Worm (Caenorhabditis elegans) whole organism, late embryonic: ENCODE measurements around the gene T24H10.5.

Experiments used
- K09A11.1 ChIP-seq: sonication (generic microtip); optimal IDR thresholded peaks from 2 replicates; lab custom pipeline; 2017; ENCODE audit warnings: antibody characterized with exemption, mild to moderate bottlenecking, missing genetic modification characterization, missing compliant biosample characterization; ENCODE audit not compliant: insufficient read depth
- T23F11.4 ChIP-seq: fragments of 200-800 bp; sonication (Bioruptor generic); optimal IDR thresholded peaks from 2 replicates; lab custom pipeline; 2018; ENCODE audit warnings: mild to moderate bottlenecking, missing genetic modification characterization, missing compliant biosample characterization
- ama-1 ChIP-seq: fragments of 150-350 bp; optimal IDR thresholded peaks from 2 replicates; lab custom pipeline; 2014
- ceh-2 ChIP-seq: sonication (generic microtip); optimal IDR thresholded peaks from 2 replicates; lab custom pipeline; 2016; ENCODE audit warnings: missing genotype, missing genetic modification characterization, missing compliant biosample characterization
- ceh-22 ChIP-seq: sonication (generic microtip); optimal IDR thresholded peaks from 2 replicates; lab custom pipeline; 2017; ENCODE audit warnings: missing biosample characterization, missing genetic modification characterization
- ceh-31 ChIP-seq: sonication (generic microtip); optimal IDR thresholded peaks from 2 replicates; lab custom pipeline; 2016; ENCODE audit warnings: missing genetic modification characterization, missing compliant biosample characterization
- ceh-45 ChIP-seq: fragments of 200-800 bp; sonication (Bioruptor generic); IDR thresholded peaks from 2 replicates; pipeline ENCODE4 v1.3.6; 2022; ENCODE audit warnings: missing genetic modification reagents, missing genetic modification characterization, missing compliant biosample characterization
- ceh-48 ChIP-seq: sonication (generic microtip); optimal IDR thresholded peaks from 2 replicates; lab custom pipeline; 2016; ENCODE audit warnings: missing genetic modification characterization, inconsistent platforms, missing compliant biosample characterization
- che-1 ChIP-seq: sonication (generic microtip); optimal IDR thresholded peaks from 2 replicates; lab custom pipeline; 2016; ENCODE audit warnings: mild to moderate bottlenecking, missing genetic modification characterization, missing compliant biosample characterization
- dmd-4 ChIP-seq: sonication (generic microtip); optimal IDR thresholded peaks from 2 replicates; lab custom pipeline; 2016; ENCODE audit warnings: borderline replicate concordance, missing genetic modification characterization, missing compliant biosample characterization
- dve-1 ChIP-seq: sonication (generic microtip); optimal IDR thresholded peaks from 2 replicates; lab custom pipeline; 2017; ENCODE audit warnings: antibody characterized with exemption, mild to moderate bottlenecking, missing genetic modification characterization, missing compliant biosample characterization
- elt-2 ChIP-seq: sonication (generic microtip); optimal IDR thresholded peaks from 2 replicates; lab custom pipeline; 2016; ENCODE audit warnings: missing genetic modification reagents, missing genetic modification characterization, missing compliant biosample characterization
- ets-4 ChIP-seq: sonication (generic microtip); optimal IDR thresholded peaks from 2 replicates; lab custom pipeline; 2016; ENCODE audit warnings: missing genetic modification characterization, missing compliant biosample characterization
- eyg-1 ChIP-seq: sonication (generic microtip); optimal IDR thresholded peaks from 2 replicates; lab custom pipeline; 2016; ENCODE audit warnings: missing genotype, missing genetic modification characterization, missing compliant biosample characterization
- fax-1 ChIP-seq: sonication (generic microtip); optimal IDR thresholded peaks from 2 replicates; lab custom pipeline; 2016; ENCODE audit warnings: missing genotype, missing genetic modification characterization, missing compliant biosample characterization
- fkh-10 ChIP-seq: fragments of 150-350 bp; optimal IDR thresholded peaks from 2 replicates; lab custom pipeline; 2014; ENCODE audit warnings: missing biosample characterization, missing genetic modification reagents, missing genetic modification characterization
- fkh-6 ChIP-seq: sonication (generic microtip); optimal IDR thresholded peaks from 2 replicates; lab custom pipeline; 2016; ENCODE audit warnings: missing genetic modification characterization, missing compliant biosample characterization
- hlh-15 ChIP-seq: sonication (generic microtip); optimal IDR thresholded peaks from 2 replicates; lab custom pipeline; 2016; ENCODE audit warnings: missing genetic modification characterization, missing compliant biosample characterization
- hlh-8 ChIP-seq: sonication (generic microtip); optimal IDR thresholded peaks from 2 replicates; lab custom pipeline; 2016; ENCODE audit warnings: missing genotype, missing genetic modification characterization, missing compliant biosample characterization
- lim-6 ChIP-seq: sonication (generic microtip); optimal IDR thresholded peaks from 2 replicates; lab custom pipeline; 2016; ENCODE audit warnings: missing genetic modification characterization, missing compliant biosample characterization
- lin-11 ChIP-seq: fragments of 200-800 bp; sonication (Bioruptor generic); optimal IDR thresholded peaks from 2 replicates; lab custom pipeline; 2018; ENCODE audit warnings: mild to moderate bottlenecking, missing genetic modification characterization, missing compliant biosample characterization
- mec-3 ChIP-seq: sonication (generic microtip); optimal IDR thresholded peaks from 2 replicates; lab custom pipeline; 2016; ENCODE audit warnings: borderline replicate concordance, missing genetic modification characterization, missing compliant biosample characterization
- odd-2 ChIP-seq: sonication (generic microtip); optimal IDR thresholded peaks from 2 replicates; lab custom pipeline; 2017; ENCODE audit warnings: antibody characterized with exemption, mild to moderate bottlenecking, missing genetic modification characterization, missing compliant biosample characterization
- pag-3 ChIP-seq: sonication (generic microtip); optimal IDR thresholded peaks from 2 replicates; lab custom pipeline; 2016; ENCODE audit warnings: missing compliant biosample characterization, missing genetic modification characterization, borderline replicate concordance
- pha-2 ChIP-seq: sonication (generic microtip); optimal IDR thresholded peaks from 2 replicates; lab custom pipeline; 2017; ENCODE audit warnings: mild to moderate bottlenecking, missing genetic modification characterization, missing compliant biosample characterization
- pha-4 ChIP-seq: fragments of 150-350 bp; optimal IDR thresholded peaks from 2 replicates; lab custom pipeline; 2018; ENCODE audit warnings: missing biosample characterization, missing genetic modification reagents, missing genetic modification characterization
- pqm-1 ChIP-seq: sonication (generic microtip); optimal IDR thresholded peaks from 2 replicates; lab custom pipeline; 2016; ENCODE audit warnings: missing genetic modification characterization, missing compliant biosample characterization
- ref-2 ChIP-seq: sonication (generic microtip); optimal IDR thresholded peaks from 2 replicates; lab custom pipeline; 2016; ENCODE audit warnings: missing genetic modification characterization, missing compliant biosample characterization
- rnt-1 ChIP-seq: sonication (generic microtip); optimal IDR thresholded peaks from 2 replicates; lab custom pipeline; 2016; ENCODE audit warnings: missing genetic modification characterization, missing compliant biosample characterization
- sdc-2 ChIP-seq: sonication (generic microtip); optimal IDR thresholded peaks from 2 replicates; lab custom pipeline; 2016; ENCODE audit warnings: missing genotype, missing genetic modification characterization, missing compliant biosample characterization
- sox-2 ChIP-seq: fragments of 200-800 bp; sonication (Bioruptor generic); IDR thresholded peaks from 2 replicates; pipeline ENCODE4 v1.3.6; 2022; ENCODE audit warnings: missing genetic modification reagents, missing genetic modification characterization, missing compliant biosample characterization
- sox-4 ChIP-seq: sonication (generic microtip); optimal IDR thresholded peaks from 2 replicates; lab custom pipeline; 2017; ENCODE audit warnings: mild to moderate bottlenecking, missing genetic modification characterization, inconsistent platforms, missing compliant biosample characterization
- syd-9 ChIP-seq: sonication (generic microtip); optimal IDR thresholded peaks from 2 replicates; lab custom pipeline; 2016; ENCODE audit warnings: mild to moderate bottlenecking, missing genetic modification characterization, moderate library complexity, missing compliant biosample characterization
- tbx-7 ChIP-seq: sonication (generic microtip); optimal IDR thresholded peaks from 2 replicates; lab custom pipeline; 2016; ENCODE audit warnings: missing genotype, missing genetic modification characterization, missing compliant biosample characterization
- ttx-3 ChIP-seq: sonication (generic microtip); optimal IDR thresholded peaks from 2 replicates; lab custom pipeline; 2016; ENCODE audit warnings: missing genetic modification reagents, missing genetic modification characterization, missing compliant biosample characterization
- unc-3 ChIP-seq, 2 experiments: fragments of 200-800 bp in 1 of 2; sonication (Bioruptor generic) in 1 of 2; sonication (generic microtip) in 1 of 2; conservative IDR thresholded peaks in 1 of 2; optimal IDR thresholded peaks in 1 of 2; 2 replicates each; pipeline versions ENCODE4 v1.3.6 to Lab custom; 2016 to 2022; ENCODE audit warnings: missing compliant biosample characterization in 2 of 2, missing genetic modification characterization in 2 of 2, missing genetic modification reagents in 1 of 2
- unc-42 ChIP-seq: sonication (generic microtip); optimal IDR thresholded peaks from 2 replicates; lab custom pipeline; 2016; ENCODE audit warnings: missing genotype, missing genetic modification characterization, missing compliant biosample characterization
- unc-55 ChIP-seq: sonication (generic microtip); optimal IDR thresholded peaks from 2 replicates; lab custom pipeline; 2017; ENCODE audit warnings: missing biosample characterization, missing genetic modification reagents, missing genetic modification characterization
- unc-86 ChIP-seq: sonication (generic microtip); optimal IDR thresholded peaks from 2 replicates; lab custom pipeline; 2016; ENCODE audit warnings: missing genetic modification characterization, missing compliant biosample characterization
- zip-5 ChIP-seq: sonication (generic microtip); optimal IDR thresholded peaks from 2 replicates; lab custom pipeline; 2016; ENCODE audit warnings: missing genetic modification characterization, missing compliant biosample characterization

The T24H10.5 gene

DNA sequence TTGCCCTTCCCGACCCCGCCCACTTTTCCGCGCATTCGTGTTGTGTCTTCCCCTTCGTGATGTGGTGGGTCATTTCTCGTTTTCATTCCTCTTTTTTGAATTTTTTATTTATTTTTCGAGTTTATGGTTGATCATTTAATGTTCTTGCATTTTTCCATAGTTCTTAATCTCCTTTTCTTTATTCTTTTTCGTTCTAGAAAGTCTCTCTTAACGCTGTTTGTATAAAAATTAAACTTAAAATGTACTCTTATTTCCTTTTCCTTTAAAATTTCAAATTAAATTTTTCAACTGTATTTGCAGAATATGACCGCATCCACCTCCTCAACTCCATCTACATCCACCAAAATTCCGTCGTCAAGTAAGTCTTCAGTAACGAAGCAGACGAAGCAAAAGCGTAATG is 14.6 kb upstream of the T24H10.5 start, which contains the start of gene hlh-3:
Gene hlh-3 (plus strand): TSS at position 301 of the 400 bp plus-strand sequence.
- TF ChIP-seq pqm-1 (tag; lab: Kevin White, UChicago) (no peak), unc-42 (tag; lab: Kevin White, UChicago) (no peak)

DNA sequence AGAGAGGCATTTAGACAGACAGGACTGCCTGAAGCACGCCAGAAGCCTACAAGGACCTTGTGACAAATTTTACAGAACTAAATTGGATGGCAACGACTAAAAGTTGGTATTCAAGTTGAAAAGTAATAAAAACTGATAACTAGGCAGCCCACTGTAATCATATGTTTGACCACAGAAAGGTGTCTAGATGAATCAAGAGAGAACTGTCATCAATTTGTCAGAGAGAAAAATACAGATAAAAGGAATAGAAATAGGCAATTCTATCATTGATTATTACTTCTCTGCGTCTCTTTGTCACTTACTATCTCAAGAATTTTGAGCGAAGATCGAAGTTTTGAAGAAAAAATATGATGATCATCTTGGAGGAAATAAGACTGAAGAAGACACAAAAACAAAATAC is 8.0 kb upstream of the T24H10.5 start:
- TF ChIP-seq elt-2: peak; percentile 42
- no peak for TF ChIP-seq mec-3 (tag; lab: Kevin White, UChicago)
- TF ChIP-seq ceh-2: no peak

DNA sequence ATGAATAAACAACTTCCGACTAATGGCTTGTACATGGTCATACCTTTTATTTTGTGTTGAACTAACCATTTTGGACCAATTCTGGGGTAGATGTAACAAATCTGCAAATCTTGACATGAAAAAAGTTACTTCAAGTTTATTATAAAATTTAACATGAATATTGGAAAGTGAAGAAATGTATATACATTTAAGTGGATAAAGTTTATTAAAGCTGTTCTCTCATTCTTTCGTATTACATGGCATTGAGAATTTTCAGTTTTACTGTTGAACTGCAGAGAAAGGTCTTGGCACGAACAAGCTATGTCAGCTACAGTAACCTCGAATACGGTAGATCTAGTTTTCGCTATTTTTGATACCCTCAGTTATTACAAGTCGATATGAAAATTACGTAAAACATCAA is 7.3 kb upstream of the T24H10.5 start, which contains the start of gene C07H4.1:
Gene C07H4.1 (minus strand): TSS at position 101 of the 400 bp plus-strand sequence.
- TF ChIP-seq unc-3 (GFP tag; conservative IDR thresholded peaks at IDR 0.05; lab: Robert Waterston, UW) (no peak), unc-3 (tag; optimal IDR thresholded peaks at IDR 0.05; lab: Kevin White, UChicago) (no peak), lin-11 (tag; lab: Kevin White, UChicago) (no peak), tbx-7 (tag; lab: Kevin White, UChicago) (no peak), hlh-8 (tag; lab: Kevin White, UChicago) (no peak), sdc-2 (no peak), ttx-3 (tag; lab: Kevin White, UChicago) (no peak), fkh-6 (tag; lab: Kevin White, UChicago) (no peak)
- TF ChIP-seq, all 69 proteins: peak for 0

DNA sequence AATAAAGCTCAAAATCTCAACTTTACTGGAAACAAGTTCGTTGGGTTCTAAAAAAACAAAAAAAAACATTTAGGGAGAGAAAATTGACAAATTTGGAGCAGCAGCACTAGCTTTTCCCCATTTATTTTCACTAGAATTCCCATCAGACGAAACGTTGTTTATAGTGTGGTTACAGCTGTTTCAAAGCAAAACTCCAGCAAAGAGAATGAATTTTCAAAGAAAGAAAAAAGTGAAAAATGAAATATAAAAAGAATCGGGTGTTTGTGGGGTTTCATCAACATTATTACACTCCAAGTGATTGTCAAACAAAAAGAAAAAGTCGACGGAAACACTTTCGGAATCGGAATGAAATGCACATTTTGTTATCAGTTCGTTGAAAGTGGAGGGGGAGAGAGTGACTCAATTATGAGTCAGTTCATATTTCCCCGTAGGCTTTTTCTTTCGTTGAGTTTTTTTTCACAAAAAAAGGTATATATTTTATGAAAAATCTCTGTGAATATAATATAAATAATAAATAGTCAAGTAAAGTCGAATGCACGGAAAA is 6.6 kb upstream of the T24H10.5 start:
- TF ChIP-seq ceh-22 (no peak), zip-5 (no peak), hlh-15 (tag; lab: Kevin White, UChicago) (no peak), unc-42 (tag; lab: Kevin White, UChicago) (no peak), ama-1 (lab: Kevin White, UChicago) (no peak), pha-2 (tag; lab: Kevin White, UChicago) (no peak), dve-1 (tag; lab: Kevin White, UChicago) (no peak), sox-4 (tag; lab: Kevin White, UChicago) (no peak), pag-3 (no peak), T23F11.4 (GFP tag; lab: Kevin White, UChicago) (no peak), che-1 (tag; lab: Kevin White, UChicago) (no peak), fkh-6 (tag; lab: Kevin White, UChicago) (no peak), K09A11.1 (tag; lab: Kevin White, UChicago) (no peak), sox-2 (GFP tag; lab: Robert Waterston, UW) (no peak), dmd-4 (tag; lab: Kevin White, UChicago) (no peak)

DNA sequence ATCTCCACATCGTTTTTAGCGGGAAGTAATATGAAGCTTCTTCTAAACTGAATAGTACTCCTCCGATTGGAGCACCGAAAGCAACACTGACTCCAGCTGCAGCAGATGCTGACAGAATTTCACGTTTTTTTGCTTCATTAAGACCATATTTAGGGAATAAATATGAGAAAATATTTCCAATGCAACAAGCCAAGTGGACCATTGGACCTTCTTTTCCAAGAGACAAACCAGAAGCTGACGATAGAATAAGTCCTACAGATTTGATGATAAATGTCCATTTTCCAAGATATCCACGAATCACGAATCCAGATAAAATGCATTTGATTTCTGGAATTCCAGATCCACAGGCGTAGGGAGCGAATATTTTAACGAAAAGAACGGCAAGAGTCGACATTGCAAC is 3.6 kb upstream of the T24H10.5 start:
- TF ChIP-seq K09A11.1 (tag; lab: Kevin White, UChicago): no peak
- no peak for TF ChIP-seq pag-3
- no peak for TF ChIP-seq tbx-7 (tag; lab: Kevin White, UChicago)
- no peak for TF ChIP-seq syd-9
- TF ChIP-seq sdc-2: no peak
- no peak for TF ChIP-seq ets-4 (tag; lab: Kevin White, UChicago)
- no peak for TF ChIP-seq ref-2 (tag; lab: Kevin White, UChicago)
- TF ChIP-seq T23F11.4 (GFP tag; lab: Kevin White, UChicago): no peak
- no peak for TF ChIP-seq pha-2 (tag; lab: Kevin White, UChicago)
- no peak for TF ChIP-seq ceh-2
- no peak for TF ChIP-seq ceh-22
- no peak for TF ChIP-seq unc-3 (GFP tag; conservative IDR thresholded peaks at IDR 0.05; lab: Robert Waterston, UW)
- TF ChIP-seq unc-3 (tag; optimal IDR thresholded peaks at IDR 0.05; lab: Kevin White, UChicago): no peak
- no peak for TF ChIP-seq rnt-1 (tag; lab: Kevin White, UChicago)
- TF ChIP-seq, all 69 proteins: peak for 0

ce11 chrII:9098505-9098904 is 2.4 kb upstream of the T24H10.5 start, which contains the start of gene clh-5:
Gene clh-5 (minus strand): TSS chrII:9098605.
- no peak for TF ChIP-seq lin-11 (tag; lab: Kevin White, UChicago)
- no peak for TF ChIP-seq fkh-10
- TF ChIP-seq dmd-4 (tag; lab: Kevin White, UChicago): no peak
- TF ChIP-seq elt-2: no peak
- no peak for TF ChIP-seq sdc-2
- TF ChIP-seq ceh-48 (tag; lab: Kevin White, UChicago): no peak
- no peak for TF ChIP-seq ceh-31 (tag; lab: Kevin White, UChicago)
- TF ChIP-seq lim-6: no peak
- TF ChIP-seq unc-86 (tag; lab: Kevin White, UChicago): no peak
- no peak for TF ChIP-seq ets-4 (tag; lab: Kevin White, UChicago)
- no peak for TF ChIP-seq eyg-1
- no peak for TF ChIP-seq pha-4 (tag; lab: Kevin White, UChicago)
- no peak for TF ChIP-seq fax-1 (tag; lab: Kevin White, UChicago)
- no peak for TF ChIP-seq dve-1 (tag; lab: Kevin White, UChicago)
- TF ChIP-seq ref-2 (tag; lab: Kevin White, UChicago): no peak
- TF ChIP-seq unc-3 (GFP tag; conservative IDR thresholded peaks at IDR 0.05; lab: Robert Waterston, UW): no peak
- no peak for TF ChIP-seq unc-3 (tag; optimal IDR thresholded peaks at IDR 0.05; lab: Kevin White, UChicago)
- no peak for TF ChIP-seq ceh-45 (GFP tag; lab: Robert Waterston, UW)
- TF ChIP-seq odd-2: no peak
- TF ChIP-seq unc-55 (GFP tag; lab: Kevin White, UChicago): no peak
